Worm (Caenorhabditis elegans): ENCODE data around the gene C28C12.1.

The C28C12.1 gene

ce11 chrIV:8528345-8528744, 26.9 kb downstream of the C28C12.1 start (continued):
- peak; percentile 65 for TF ChIP-seq lin-14 (GFP tag; optimal IDR thresholded peaks at IDR 0.05)
- no peak for TF ChIP-seq ama-1 (optimal IDR thresholded peaks at IDR 0.05)
- no peak for TF ChIP-seq unc-98 (GFP tag; IDR thresholded peaks at IDR 0.05)
- no peak for TF ChIP-seq efl-1 (optimal IDR thresholded peaks at IDR 0.05)
- peak in 1 of 2 experiments; percentile 94 for TF ChIP-seq efl-1 (GFP tag; optimal IDR thresholded peaks at IDR 0.05 in 1 of 2)
- TF ChIP-seq lin-35 (GFP tag; optimal IDR thresholded peaks at IDR 0.05), result peak in 1 of 2 experiments; percentile 46
- no peak for TF ChIP-seq aly-2 (tag; optimal IDR thresholded peaks at IDR 0.05)
- no peak for TF ChIP-seq fkh-8 (tag; optimal IDR thresholded peaks at IDR 0.05)
- TF ChIP-seq ets-5 (GFP tag; IDR thresholded peaks at IDR 0.05), result no peak
- peak in 1 of 2 experiments; percentile 87 for TF ChIP-seq mdl-1 (tag; optimal IDR thresholded peaks at IDR 0.05)
- TF ChIP-seq blmp-1 (tag; optimal IDR thresholded peaks at IDR 0.05), result peak; percentile 75
- no peak for TF ChIP-seq F16B12.6 (tag; optimal IDR thresholded peaks at IDR 0.05)
- TF ChIP-seq mef-2 (tag; optimal IDR thresholded peaks at IDR 0.05), result no peak
- peak; percentile 11 for TF ChIP-seq snu-23 (GFP tag; optimal IDR thresholded peaks at IDR 0.05)
- TF ChIP-seq xbp-1 (tag; optimal IDR thresholded peaks at IDR 0.05), result no peak
- no peak for TF ChIP-seq efl-3 (GFP tag; optimal IDR thresholded peaks at IDR 0.05)
- TF ChIP-seq fos-1 (tag; optimal IDR thresholded peaks at IDR 0.05), result no peak
- no peak for TF ChIP-seq ceh-82 (tag; optimal IDR thresholded peaks at IDR 0.05)
- no peak for TF ChIP-seq zag-1 (tag; optimal IDR thresholded peaks at IDR 0.05)
- TF ChIP-seq fkh-4 (tag; optimal IDR thresholded peaks at IDR 0.05; ENCODE audit: borderline replicate concordance), result no peak
- TF ChIP-seq nhr-90 (tag; optimal IDR thresholded peaks at IDR 0.05; ENCODE audit: poor library complexity), result peak; percentile 62
- no peak for TF ChIP-seq nhr-237 (tag; optimal IDR thresholded peaks at IDR 0.05)
- TF ChIP-seq ces-1 (GFP tag; optimal IDR thresholded peaks at IDR 0.05), result no peak
- TF ChIP-seq egl-27 (tag; optimal IDR thresholded peaks at IDR 0.05), result no peak
- TF ChIP-seq pqm-1 (tag; optimal IDR thresholded peaks at IDR 0.05), result no peak
- no peak for TF ChIP-seq ceh-88 (GFP tag; IDR thresholded peaks at IDR 0.05)
- TF ChIP-seq elt-3 (tag; optimal IDR thresholded peaks at IDR 0.05), result peak in 3 of 6 experiments; percentile 29 to 76 (median 68)
- peak; percentile 63 for TF ChIP-seq nhr-19 (GFP tag; conservative IDR thresholded peaks at IDR 0.05)
- TF ChIP-seq hlh-4 (tag; optimal IDR thresholded peaks at IDR 0.05), result no peak
- TF ChIP-seq nhr-12 (tag; optimal IDR thresholded peaks at IDR 0.05), result no peak
- TF ChIP-seq lsy-2 (tag; optimal IDR thresholded peaks at IDR 0.05), result no peak
- no peak for TF ChIP-seq dsc-1 (tag; optimal IDR thresholded peaks at IDR 0.05)
- TF ChIP-seq unc-30 (tag; optimal IDR thresholded peaks at IDR 0.05), result no peak
- TF ChIP-seq egl-13 (tag; optimal IDR thresholded peaks at IDR 0.05), result no peak
- TF ChIP-seq C34B4.2 (tag; optimal IDR thresholded peaks at IDR 0.05), result no peak
- peak; percentile 89 for TF ChIP-seq elt-2 (tag; optimal IDR thresholded peaks at IDR 0.05)
- TF ChIP-seq unc-130 (tag; optimal IDR thresholded peaks at IDR 0.05), result peak; percentile 72
- no peak for TF ChIP-seq unc-62 (GFP tag; optimal IDR thresholded peaks at IDR 0.05)
- TF ChIP-seq C16A3.4 (tag; optimal IDR thresholded peaks at IDR 0.05), result no peak
- no peak for TF ChIP-seq mab-9 (GFP tag; IDR thresholded peaks at IDR 0.05)
- TF ChIP-seq unc-86 (tag; optimal IDR thresholded peaks at IDR 0.05), result no peak
- TF ChIP-seq skn-1 (tag; optimal IDR thresholded peaks at IDR 0.05), result no peak
- TF ChIP-seq tbx-2 (tag; optimal IDR thresholded peaks at IDR 0.05), result no peak
- no peak for TF ChIP-seq hlh-17 (GFP tag; optimal IDR thresholded peaks at IDR 0.05; ENCODE audit: borderline replicate concordance)
- TF ChIP-seq tlp-1 (tag; optimal IDR thresholded peaks at IDR 0.05), result no peak
- TF ChIP-seq alr-1 (tag; optimal IDR thresholded peaks at IDR 0.05; ENCODE audit: borderline replicate concordance), result no peak
- no peak for TF ChIP-seq isw-1 (GFP tag; IDR thresholded peaks at IDR 0.05)
- no peak for TF ChIP-seq irx-1 (tag; optimal IDR thresholded peaks at IDR 0.05)
- peak; percentile 31 for TF ChIP-seq jun-1 (tag; optimal IDR thresholded peaks at IDR 0.05)
- peak; percentile 5 for TF ChIP-seq nhr-85 (tag)
- no peak for TF ChIP-seq mep-1 (tag; optimal IDR thresholded peaks at IDR 0.05)
- no peak for TF ChIP-seq ceh-90 (tag; optimal IDR thresholded peaks at IDR 0.05)
